Fruit fly (Drosophila melanogaster) whole organism, embryonic: Measurements from ENCODE around the gene Wsck.

Experiments used
- Adf1 ChIP-seq: fragments of 200-800 bp; sonication (Bioruptor generic); IDR thresholded peaks from 2 replicates; pipeline ENCODE4 v1.3.6; 2022; ENCODE audit warnings: missing biosample characterization, missing genetic modification characterization
- B-H2 ChIP-seq: fragments of 200-800 bp; sonication (Bioruptor generic); optimal IDR thresholded peaks from 2 replicates; lab custom pipeline; 2018; ENCODE audit warnings: missing biosample characterization, mild to moderate bottlenecking, missing genetic modification characterization
- C15 ChIP-seq: fragments of 200-800 bp; sonication (Bioruptor generic); IDR thresholded peaks from 3 replicates; pipeline ENCODE4 v1.3.6; 2022; ENCODE audit warnings: missing biosample characterization, missing genetic modification characterization
- CG10209 ChIP-seq: fragments of 200-800 bp; sonication (Bioruptor generic); optimal IDR thresholded peaks from 3 replicates; lab custom pipeline; 2017; ENCODE audit warnings: missing biosample characterization, mild to moderate bottlenecking, missing genetic modification characterization, missing genetic modification reagents
- CG10274 ChIP-seq: fragments of 200-800 bp; sonication (Bioruptor generic); optimal IDR thresholded peaks from 3 replicates; lab custom pipeline; 2017; ENCODE audit warnings: missing biosample characterization, mild to moderate bottlenecking, missing genetic modification characterization
- CG10959 ChIP-seq: fragments of 200-800 bp; sonication (Bioruptor generic); IDR thresholded peaks from 2 replicates; pipeline ENCODE4 v1.3.6; 2022; ENCODE audit warnings: missing biosample characterization, missing genetic modification characterization
- CG11398 ChIP-seq: fragments of 200-800 bp; sonication (Bioruptor generic); optimal IDR thresholded peaks from 2 replicates; lab custom pipeline; 2016; ENCODE audit warnings: missing biosample characterization, missing genetic modification characterization
- CG12299 ChIP-seq: fragments of 200-800 bp; sonication (Bioruptor generic); optimal IDR thresholded peaks from 2 replicates; lab custom pipeline; 2018; ENCODE audit warnings: missing biosample characterization, mild to moderate bottlenecking, missing genetic modification characterization
- CG12744 ChIP-seq: fragments of 200-800 bp; sonication (Bioruptor generic); optimal IDR thresholded peaks from 2 replicates; lab custom pipeline; 2016; ENCODE audit warnings: missing biosample characterization, missing genetic modification characterization
- CG13624 ChIP-seq: fragments of 200-800 bp; sonication (Bioruptor generic); optimal IDR thresholded peaks from 2 replicates; lab custom pipeline; 2016; ENCODE audit warnings: missing biosample characterization, missing genetic modification characterization
- CG16815 ChIP-seq: fragments of 200-800 bp; sonication (Bioruptor generic); optimal IDR thresholded peaks from 3 replicates; lab custom pipeline; 2017; ENCODE audit warnings: missing biosample characterization, mild to moderate bottlenecking, missing genetic modification characterization
- CG16863 ChIP-seq: fragments of 200-800 bp; sonication (Bioruptor generic); optimal IDR thresholded peaks from 3 replicates; lab custom pipeline; 2016; ENCODE audit warnings: missing biosample characterization, missing genetic modification characterization
- CG1792 ChIP-seq: fragments of 200-800 bp; sonication (Bioruptor generic); optimal IDR thresholded peaks from 2 replicates; lab custom pipeline; 2016; ENCODE audit warnings: missing biosample characterization, missing genetic modification characterization
- CG33557 ChIP-seq: fragments of 200-800 bp; sonication (Bioruptor generic); optimal IDR thresholded peaks from 2 replicates; lab custom pipeline; 2019; ENCODE audit warnings: missing biosample characterization, mild to moderate bottlenecking, missing genetic modification characterization, moderate library complexity
- CG3407 ChIP-seq: fragments of 200-800 bp; sonication (Bioruptor generic); optimal IDR thresholded peaks from 2 replicates; lab custom pipeline; 2018; ENCODE audit warnings: missing biosample characterization, mild to moderate bottlenecking, missing genetic modification characterization
- CG34422 ChIP-seq: fragments of 200-800 bp; sonication (Bioruptor generic); IDR thresholded peaks from 3 replicates; pipeline ENCODE4 v1.3.6; 2022; ENCODE audit warnings: missing biosample characterization, missing genetic modification characterization
- CG43689 ChIP-seq: fragments of 200-800 bp; sonication (Bioruptor generic); IDR thresholded peaks from 2 replicates; pipeline ENCODE4 v1.3.6; 2022; ENCODE audit warnings: missing biosample characterization, missing genetic modification characterization
- CG6254 ChIP-seq: fragments of 200-800 bp; sonication (Bioruptor generic); optimal IDR thresholded peaks from 3 replicates; lab custom pipeline; 2017; ENCODE audit warnings: mild to moderate bottlenecking, missing biosample characterization, missing genetic modification reagents, missing genetic modification characterization
- CG7556 ChIP-seq: fragments of 200-800 bp; sonication (Bioruptor generic); optimal IDR thresholded peaks from 2 replicates; lab custom pipeline; 2017; ENCODE audit warnings: missing biosample characterization, mild to moderate bottlenecking, missing genetic modification characterization
- CG8765 ChIP-seq: fragments of 200-800 bp; sonication (Bioruptor generic); IDR thresholded peaks from 2 replicates; pipeline ENCODE4 v1.3.6; 2022; ENCODE audit warnings: missing biosample characterization, missing genetic modification characterization
- CG9876 ChIP-seq: fragments of 200-800 bp; sonication (Bioruptor generic); optimal IDR thresholded peaks from 2 replicates; lab custom pipeline; 2016; ENCODE audit warnings: missing biosample characterization, missing genetic modification characterization
- CkIIα-i1 ChIP-seq: fragments of 200-800 bp; sonication (Bioruptor generic); IDR thresholded peaks from 2 replicates; pipeline ENCODE4 v1.3.6; 2022; ENCODE audit warnings: missing biosample characterization, missing genetic modification characterization
- Dad ChIP-seq: fragments of 200-800 bp; sonication (Bioruptor generic); optimal IDR thresholded peaks from 3 replicates; lab custom pipeline; 2016; ENCODE audit warnings: missing biosample characterization, missing genetic modification characterization
- Max ChIP-seq: fragments of 200-800 bp; sonication (Bioruptor generic); optimal IDR thresholded peaks from 2 replicates; lab custom pipeline; 2016; ENCODE audit warnings: missing biosample characterization, mild to moderate bottlenecking, missing genetic modification characterization
- Mes4 ChIP-seq: fragments of 200-800 bp; sonication (Bioruptor generic); optimal IDR thresholded peaks from 2 replicates; lab custom pipeline; 2016; ENCODE audit warnings: missing biosample characterization, missing genetic modification characterization
- PHDP ChIP-seq: fragments of 200-800 bp; sonication (Bioruptor generic); optimal IDR thresholded peaks from 3 replicates; lab custom pipeline; 2018; ENCODE audit warnings: missing biosample characterization, mild to moderate bottlenecking, missing genetic modification characterization, moderate library complexity
- Sox102F ChIP-seq: fragments of 200-800 bp; sonication (Bioruptor generic); optimal IDR thresholded peaks from 2 replicates; lab custom pipeline; 2018; ENCODE audit warnings: missing biosample characterization, mild to moderate bottlenecking, missing genetic modification characterization, moderate library complexity
- Sry-β ChIP-seq: fragments of 200-800 bp; sonication (Bioruptor generic); optimal IDR thresholded peaks from 2 replicates; lab custom pipeline; 2018; ENCODE audit warnings: missing biosample characterization, mild to moderate bottlenecking, missing genetic modification characterization, moderate library complexity
- TFAM ChIP-seq: fragments of 200-800 bp; sonication (Bioruptor generic); optimal IDR thresholded peaks from 2 replicates; lab custom pipeline; 2017; ENCODE audit warnings: missing biosample characterization, missing genetic modification characterization, inconsistent platforms
- ab ChIP-seq: fragments of 200-800 bp; sonication (Bioruptor generic); optimal IDR thresholded peaks from 2 replicates; lab custom pipeline; 2016; ENCODE audit warnings: missing biosample characterization, missing genetic modification characterization
- cas ChIP-seq: fragments of 200-800 bp; sonication (Bioruptor generic); IDR thresholded peaks from 2 replicates; pipeline ENCODE4 v1.3.6; 2022; ENCODE audit warnings: missing biosample characterization, missing genetic modification characterization
- danr ChIP-seq: fragments of 200-800 bp; sonication (Bioruptor generic); IDR thresholded peaks from 2 replicates; pipeline ENCODE4 v1.3.6; 2022; ENCODE audit warnings: missing biosample characterization, missing genetic modification characterization
- fd3F ChIP-seq: fragments of 200-800 bp; sonication (Bioruptor generic); optimal IDR thresholded peaks from 2 replicates; lab custom pipeline; 2018; ENCODE audit warnings: missing biosample characterization, mild to moderate bottlenecking, missing genetic modification characterization, moderate library complexity
- grau ChIP-seq: fragments of 200-800 bp; optimal IDR thresholded peaks from 3 replicates; lab custom pipeline; 2019; ENCODE audit warnings: missing biosample characterization, mild to moderate bottlenecking, missing genetic modification characterization, moderate library complexity
- her ChIP-seq: fragments of 200-800 bp; sonication (Bioruptor generic); optimal IDR thresholded peaks from 2 replicates; lab custom pipeline; 2016; ENCODE audit warnings: missing biosample characterization, missing genetic modification characterization
- jigr1 ChIP-seq: fragments of 200-800 bp; sonication (Bioruptor generic); IDR thresholded peaks from 3 replicates; pipeline ENCODE4 v1.3.6; 2022; ENCODE audit warnings: missing biosample characterization, missing genetic modification characterization
- jumu ChIP-seq: fragments of 200-800 bp; sonication (Bioruptor generic); optimal IDR thresholded peaks from 3 replicates; lab custom pipeline; 2016; ENCODE audit warnings: missing biosample characterization, missing genetic modification characterization
- lab ChIP-seq: fragments of 200-800 bp; sonication (Bioruptor generic); optimal IDR thresholded peaks from 3 replicates; lab custom pipeline; 2017; ENCODE audit warnings: missing biosample characterization, missing genetic modification characterization, mild to moderate bottlenecking, moderate library complexity, missing genetic modification reagents
- lbe ChIP-seq: fragments of 200-800 bp; sonication (Bioruptor generic); optimal IDR thresholded peaks from 2 replicates; lab custom pipeline; 2016; ENCODE audit warnings: missing biosample characterization, mild to moderate bottlenecking, missing genetic modification characterization
- lmd ChIP-seq: fragments of 200-800 bp; sonication (Bioruptor generic); IDR thresholded peaks from 2 replicates; pipeline ENCODE4 v1.3.6; 2022; ENCODE audit warnings: missing biosample characterization, missing genetic modification characterization
- maf-S ChIP-seq: fragments of 200-800 bp; sonication (Bioruptor generic); optimal IDR thresholded peaks from 2 replicates; lab custom pipeline; 2016; ENCODE audit warnings: missing biosample characterization, missing genetic modification characterization
- prd ChIP-seq, 3 experiments: fragments of >200 bp in 2 of 3; fragments of 200-800 bp in 1 of 3; sonication (Bioruptor generic) in 1 of 3; optimal IDR thresholded peaks in 2 of 3; IDR thresholded peaks in 1 of 3; 2 replicates in 2 of 3; 3 replicates in 1 of 3; pipeline versions ENCODE4 v1.3.6 to Lab custom; 2017 to 2022; ENCODE audit warnings: missing biosample characterization in 1 of 3, missing genetic modification characterization in 1 of 3
- pros ChIP-seq: fragments of 200-800 bp; sonication (Bioruptor generic); optimal IDR thresholded peaks from 3 replicates; lab custom pipeline; 2019; ENCODE audit warnings: missing biosample characterization, mild to moderate bottlenecking, missing genetic modification characterization, moderate library complexity
- ro ChIP-seq: fragments of 200-800 bp; sonication (Bioruptor generic); IDR thresholded peaks from 2 replicates; pipeline ENCODE4 v1.3.6; 2022; ENCODE audit warnings: missing biosample characterization, missing genetic modification characterization
- scrt ChIP-seq: fragments of 200-800 bp; sonication (Bioruptor generic); optimal IDR thresholded peaks from 2 replicates; lab custom pipeline; 2018; ENCODE audit warnings: missing biosample characterization, mild to moderate bottlenecking, missing genetic modification characterization, moderate library complexity
- slbo ChIP-seq: fragments of 200-800 bp; sonication (Bioruptor generic); IDR thresholded peaks from 2 replicates; pipeline ENCODE4 v1.3.6; 2022; ENCODE audit warnings: missing biosample characterization, missing genetic modification characterization
- usp ChIP-seq: fragments of >200 bp; optimal IDR thresholded peaks from 2 replicates; lab custom pipeline; 2017; ENCODE audit warnings: missing biosample characterization, missing genetic modification characterization
- vvl ChIP-seq: fragments of 200-800 bp; sonication (Bioruptor generic); IDR thresholded peaks from 2 replicates; pipeline ENCODE4 v1.3.6; 2022; ENCODE audit warnings: missing biosample characterization, missing genetic modification characterization
- wdn ChIP-seq: fragments of 200-800 bp; sonication (Bioruptor generic); IDR thresholded peaks from 2 replicates; pipeline ENCODE4 v1.3.6; 2022; ENCODE audit warnings: missing biosample characterization, missing genetic modification characterization
- zen2 ChIP-seq: fragments of 200-800 bp; sonication (Bioruptor generic); IDR thresholded peaks from 3 replicates; pipeline ENCODE4 v1.3.6; 2022; ENCODE audit warnings: missing biosample characterization, missing genetic modification characterization; ENCODE audit not compliant: partially characterized antibody

Gene Wsck

DNA sequence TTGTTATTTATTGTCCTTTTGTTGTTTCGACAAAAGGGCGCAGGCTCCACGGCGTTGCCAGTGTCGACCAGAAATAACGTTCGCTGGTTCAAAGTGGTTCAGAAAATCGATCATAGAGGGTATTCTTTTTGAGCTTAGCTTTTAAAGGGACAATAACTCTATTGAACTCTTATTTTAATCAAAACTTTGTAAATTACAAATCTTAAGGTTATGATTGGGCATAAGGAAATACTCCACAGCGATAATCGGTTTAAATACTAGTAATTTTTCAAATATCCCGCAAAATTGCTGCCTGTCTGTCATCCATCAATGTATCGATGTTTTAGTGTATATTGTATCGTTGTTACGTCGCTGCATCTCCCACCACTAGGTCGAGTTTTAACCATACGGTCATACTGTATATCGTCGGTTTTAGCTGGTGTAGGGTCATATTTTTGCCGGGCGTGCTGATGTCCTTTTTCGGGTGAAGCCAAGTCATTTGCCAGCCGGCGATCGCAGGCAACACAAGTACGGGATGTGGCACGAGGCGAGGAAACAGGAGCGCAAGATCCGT, 25.0 kb upstream of the Wsck start, which contains the start of the genes CG31125 and CG6695 (continued):
- no peak for TF ChIP-seq lab (GFP tag; lab: Kevin White, UChicago)
- peak; percentile 40 for TF ChIP-seq Max (GFP tag; lab: Kevin White, UChicago)
- TF ChIP-seq CG9876 = no peak
- no peak for TF ChIP-seq CG33557 (GFP tag; lab: Kevin White, UChicago)
- TF ChIP-seq cas (GFP tag; lab: Robert Waterston, UW) = no peak
- TF ChIP-seq lmd (GFP tag; lab: Robert Waterston, UW) = peak; percentile 43; the same call in 1 of the 2 replicates
- no peak for TF ChIP-seq PHDP (tag; lab: Kevin White, UChicago)
- peak; percentile 53 for TF ChIP-seq jumu (GFP tag; lab: Kevin White, UChicago)
- peak; percentile 0 for TF ChIP-seq Mes4
- no peak for TF ChIP-seq TFAM (GFP tag; lab: Kevin White, UChicago)
- TF ChIP-seq slbo (GFP tag; lab: Robert Waterston, UW) = peak; percentile 67
- no peak for TF ChIP-seq ro (GFP tag; lab: Robert Waterston, UW)
- TF ChIP-seq C15 (GFP tag; lab: Robert Waterston, UW) = no peak
- no peak for TF ChIP-seq pros (GFP tag; lab: Kevin White, UChicago)
- TF ChIP-seq lbe (GFP tag; lab: Kevin White, UChicago) = no peak
- TF ChIP-seq fd3F (GFP tag; lab: Kevin White, UChicago) = no peak
- no peak for TF ChIP-seq CG6254 (GFP tag; lab: Kevin White, UChicago)
- TF ChIP-seq CG12744 (GFP tag; lab: Kevin White, UChicago) = peak; percentile 51
- TF ChIP-seq CG1792 (GFP tag; lab: Kevin White, UChicago) = no peak
- TF ChIP-seq maf-S (GFP tag; lab: Kevin White, UChicago) = peak; percentile 64
- TF ChIP-seq CG16863 (GFP tag; lab: Kevin White, UChicago) = peak; percentile 48
- no peak for TF ChIP-seq jigr1 (GFP tag; lab: Robert Waterston, UW)
- TF ChIP-seq CkIIα-i1 (GFP tag; lab: Robert Waterston, UW) = no peak
- no peak for TF ChIP-seq danr
- no peak for TF ChIP-seq usp (GFP tag; lab: Kevin White, UChicago)
- peak; percentile 61; the same call in 1 of the 3 replicates for TF ChIP-seq CG34422
- TF ChIP-seq CG3407 (GFP tag; lab: Kevin White, UChicago) = no peak
- peak; percentile 46; the same call in 1 of the 3 replicates for TF ChIP-seq zen2 (GFP tag; lab: Robert Waterston, UW)
- no peak for TF ChIP-seq CG10959
- peak; percentile 53 for TF ChIP-seq her (GFP tag; lab: Kevin White, UChicago)
- no peak for TF ChIP-seq CG12299
- no peak for TF ChIP-seq ab (GFP tag; lab: Kevin White, UChicago)
- no peak for TF ChIP-seq prd (optimal IDR thresholded peaks at IDR 0.05; lab: Kevin White, UChicago)
- TF ChIP-seq prd (GFP tag; IDR thresholded peaks at IDR 0.05; lab: Robert Waterston, UW) = peak; percentile 53; the same call in 1 of the 3 replicates
- no peak for TF ChIP-seq scrt (GFP tag; lab: Kevin White, UChicago)
- peak; percentile 68 for TF ChIP-seq CG13624 (GFP tag; lab: Kevin White, UChicago)
- TF ChIP-seq Dad (GFP tag; lab: Kevin White, UChicago) = peak; percentile 40
- no peak for TF ChIP-seq Sry-β (GFP tag; lab: Kevin White, UChicago)
- TF ChIP-seq grau (tag; lab: Kevin White, UChicago) = peak; percentile 47
- TF ChIP-seq CG8765 (GFP tag; lab: Robert Waterston, UW) = no peak
- TF ChIP-seq CG43689 (GFP tag; lab: Robert Waterston, UW) = no peak
- no peak; the same call in 1 of the 2 replicates for TF ChIP-seq vvl
- no peak for TF ChIP-seq CG11398 (GFP tag; lab: Kevin White, UChicago)
- TF ChIP-seq CG16815 (GFP tag; lab: Kevin White, UChicago) = peak; percentile 8
- no peak for TF ChIP-seq CG10209 (GFP tag; lab: Kevin White, UChicago)
- TF ChIP-seq CG10274 = no peak
- peak; percentile 34 for TF ChIP-seq CG7556
- TF ChIP-seq Sox102F (GFP tag; lab: Kevin White, UChicago) = no peak
- no peak for TF ChIP-seq wdn
- TF ChIP-seq B-H2 (GFP tag; lab: Kevin White, UChicago) = peak; percentile 63
- peak; percentile 27; the same call in 1 of the 2 replicates for TF ChIP-seq Adf1 (GFP tag; lab: Robert Waterston, UW)
